Fruit fly (Drosophila melanogaster): ENCODE measurements around the gene Scamp.

- TF ChIP-seq Ets96B (tag; optimal IDR thresholded peaks at IDR 0.05) (no peak), Hr39 (GFP tag; optimal IDR thresholded peaks at IDR 0.05) (peak; percentile 26), Eip78C (GFP tag) (peak; percentile 54), Eip75B (GFP tag; optimal IDR thresholded peaks at IDR 0.05) (peak; percentile 30), CG11902 (GFP tag; optimal IDR thresholded peaks at IDR 0.05) (no peak), topi (GFP tag; optimal IDR thresholded peaks at IDR 0.05) (no peak), Blimp-1 (GFP tag; optimal IDR thresholded peaks at IDR 0.05) (no peak), lz (GFP tag; optimal IDR thresholded peaks at IDR 0.05) (peak; percentile 28), CG6808 (GFP tag; optimal IDR thresholded peaks at IDR 0.05) (no peak), spab (GFP tag; optimal IDR thresholded peaks at IDR 0.05) (no peak), Lpt (GFP tag; optimal IDR thresholded peaks at IDR 0.05) (no peak), Sox102F (GFP tag; optimal IDR thresholded peaks at IDR 0.05) (peak; percentile 26)
These were observed at the start of gene Scamp, which contains the start of gene Ahcy for dm6 chrX:15449490-15450326.

Measured in whole organism, prepupa.